Fruit fly (Drosophila melanogaster) whole organism, prepupa: ENCODE results near the gene mirr.

Experiments
- Blimp-1 ChIP-seq: fragments of 200-800 bp; sonication (Bioruptor generic); optimal IDR thresholded peaks from 3 replicates; lab custom pipeline; 2017; ENCODE audit warnings: missing biosample characterization, missing genetic modification characterization, mild to moderate bottlenecking, moderate library complexity, missing genetic modification reagents
- CG10631 ChIP-seq: fragments of 200-800 bp; sonication (Bioruptor generic); optimal IDR thresholded peaks from 2 replicates; lab custom pipeline; 2016; ENCODE audit warnings: missing biosample characterization, missing genetic modification characterization
- CG34406 ChIP-seq: fragments of 200-800 bp; sonication (Bioruptor generic); optimal IDR thresholded peaks from 3 replicates; lab custom pipeline; 2016; ENCODE audit warnings: missing biosample characterization, missing genetic modification characterization
- CG3919 ChIP-seq: fragments of 200-800 bp; sonication (Bioruptor generic); optimal IDR thresholded peaks from 3 replicates; lab custom pipeline; 2016; ENCODE audit warnings: missing biosample characterization, missing genetic modification characterization
- CG6792 ChIP-seq: fragments of 200-800 bp; sonication (Bioruptor generic); optimal IDR thresholded peaks from 3 replicates; lab custom pipeline; 2016; ENCODE audit warnings: missing biosample characterization, missing genetic modification characterization
- CG6808 ChIP-seq: fragments of 200-800 bp; sonication (Bioruptor generic); optimal IDR thresholded peaks from 3 replicates; lab custom pipeline; 2017; ENCODE audit warnings: missing biosample characterization, missing genetic modification characterization, mild to moderate bottlenecking, moderate library complexity, missing genetic modification reagents
- CG6854 ChIP-seq: fragments of 200-800 bp; sonication (Bioruptor generic); optimal IDR thresholded peaks from 2 replicates; lab custom pipeline; 2017; ENCODE audit warnings: missing biosample characterization, mild to moderate bottlenecking, missing genetic modification characterization
- CG8119 ChIP-seq: fragments of 200-800 bp; sonication (Bioruptor generic); IDR thresholded peaks from 3 replicates; pipeline ENCODE4 v1.3.6; 2022; ENCODE audit warnings: missing biosample characterization, missing genetic modification characterization
- CG8632 ChIP-seq: fragments of 200-800 bp; sonication (Bioruptor generic); optimal IDR thresholded peaks from 3 replicates; lab custom pipeline; 2016; ENCODE audit warnings: missing biosample characterization, missing genetic modification characterization
- Eip75B ChIP-seq: fragments of 200-800 bp; sonication (Bioruptor generic); optimal IDR thresholded peaks from 3 replicates; lab custom pipeline; 2016; ENCODE audit warnings: missing biosample characterization, missing genetic modification characterization
- Eip78C ChIP-seq: fragments of 200-800 bp; sonication (Bioruptor generic); peaks from one replicate; lab custom pipeline; 2016; ENCODE audit warnings: missing biosample characterization, missing genetic modification characterization
- Eip93F ChIP-seq: fragments of 200-800 bp; sonication (Bioruptor generic); optimal IDR thresholded peaks from 2 replicates; lab custom pipeline; 2016; ENCODE audit warnings: missing biosample characterization, mild to moderate bottlenecking, missing genetic modification characterization
- Ets96B ChIP-seq: fragments of 200-800 bp; optimal IDR thresholded peaks from 2 replicates; lab custom pipeline; 2019; ENCODE audit warnings: missing biosample characterization, mild to moderate bottlenecking, missing genetic modification characterization, moderate library complexity
- Gug ChIP-seq: fragments of 200-800 bp; sonication (Bioruptor generic); IDR thresholded peaks from 2 replicates; pipeline ENCODE4 v1.3.6; 2022; ENCODE audit warnings: missing biosample characterization, missing genetic modification characterization
- Hr38 ChIP-seq: sonication (Bioruptor generic); optimal IDR thresholded peaks from 2 replicates; lab custom pipeline; 2016; ENCODE audit warnings: missing biosample characterization, missing genetic modification characterization
- Hr39 ChIP-seq: fragments of 200-800 bp; sonication (Bioruptor generic); optimal IDR thresholded peaks from 2 replicates; lab custom pipeline; 2016; ENCODE audit warnings: missing biosample characterization, missing genetic modification characterization
- Lpt ChIP-seq: fragments of 200-800 bp; sonication (Bioruptor generic); optimal IDR thresholded peaks from 3 replicates; lab custom pipeline; 2016; ENCODE audit warnings: missing biosample characterization, missing genetic modification characterization
- Met ChIP-seq: fragments of 200-800 bp; sonication (Bioruptor generic); optimal IDR thresholded peaks from 3 replicates; lab custom pipeline; 2016; ENCODE audit warnings: missing biosample characterization, missing genetic modification characterization
- OdsH ChIP-seq: fragments of 200-800 bp; sonication (Bioruptor generic); optimal IDR thresholded peaks from 3 replicates; lab custom pipeline; 2016; ENCODE audit warnings: missing biosample characterization, missing genetic modification characterization
- Sox14 ChIP-seq: fragments of 200-800 bp; sonication (Bioruptor generic); optimal IDR thresholded peaks from 3 replicates; lab custom pipeline; 2016; ENCODE audit warnings: missing biosample characterization, missing genetic modification characterization
- Sox15 ChIP-seq: fragments of 200-800 bp; sonication (Bioruptor generic); optimal IDR thresholded peaks from 3 replicates; lab custom pipeline; 2016; ENCODE audit warnings: missing biosample characterization, missing genetic modification characterization
- cyc ChIP-seq: fragments of 200-800 bp; sonication (Bioruptor generic); optimal IDR thresholded peaks from 3 replicates; lab custom pipeline; 2016; ENCODE audit warnings: missing biosample characterization, missing genetic modification characterization
- fkh ChIP-seq: fragments of 200-800 bp; sonication (Bioruptor generic); optimal IDR thresholded peaks from 3 replicates; lab custom pipeline; 2017; ENCODE audit warnings: missing biosample characterization, mild to moderate bottlenecking, missing genetic modification characterization, moderate library complexity
- net ChIP-seq: fragments of 200-800 bp; sonication (Bioruptor generic); optimal IDR thresholded peaks from 3 replicates; lab custom pipeline; 2016; ENCODE audit warnings: missing biosample characterization, missing genetic modification characterization
- salr ChIP-seq, 2 experiments: fragments of 200-800 bp; sonication (Bioruptor generic); optimal IDR thresholded peaks; 3 replicates each; lab custom pipeline; 2016 to 2018; ENCODE audit warnings: missing biosample characterization in 2 of 2, missing genetic modification characterization in 2 of 2, mild to moderate bottlenecking in 1 of 2
- ss ChIP-seq, 2 experiments: fragments of 200-800 bp; sonication (Bioruptor generic); optimal IDR thresholded peaks; 2 replicates in 1 of 2; 3 replicates in 1 of 2; lab custom pipeline; 2017 to 2018; ENCODE audit warnings: mild to moderate bottlenecking in 2 of 2, missing biosample characterization in 2 of 2, missing genetic modification characterization in 2 of 2, moderate library complexity in 1 of 2
- svp ChIP-seq: fragments of 200-800 bp; sonication (Bioruptor generic); peaks from one replicate; lab custom pipeline; 2016; ENCODE audit warnings: missing biosample characterization, missing genetic modification characterization
- topi ChIP-seq: fragments of 200-800 bp; sonication (Bioruptor generic); optimal IDR thresholded peaks from 3 replicates; lab custom pipeline; 2016; ENCODE audit warnings: missing biosample characterization, missing genetic modification characterization

The mirr gene

DNA sequence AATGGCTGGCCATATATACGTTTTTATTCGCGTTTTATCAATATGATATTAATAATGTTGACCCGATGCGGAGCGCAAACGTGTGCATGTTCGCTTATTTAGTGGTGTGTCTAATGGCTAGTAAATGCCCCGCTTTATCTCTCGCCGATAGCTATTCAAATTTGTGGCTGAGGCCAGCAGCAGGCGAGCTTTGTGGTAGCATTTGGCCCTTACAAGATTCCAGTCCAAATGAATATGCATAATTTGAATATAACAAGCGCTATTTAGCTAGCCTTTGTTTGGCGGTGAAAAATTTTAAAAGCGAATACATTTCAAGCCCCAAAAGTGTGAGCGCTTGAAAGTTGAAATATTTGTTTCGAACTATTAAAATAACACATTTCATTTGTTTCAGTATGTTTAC is 17.6 kb upstream of the mirr start:
- TF ChIP-seq Met (GFP tag; lab: Kevin White, UChicago) (no peak), cyc (GFP tag; lab: Kevin White, UChicago) (no peak), Hr39 (GFP tag; lab: Kevin White, UChicago) (no peak), CG8119 (GFP tag; lab: Robert Waterston, UW) (no peak), CG34406 (no peak), salr (GFP tag; optimal IDR thresholded peaks at IDR 0.05; lab: Kevin White, UChicago) (no peak)

DNA sequence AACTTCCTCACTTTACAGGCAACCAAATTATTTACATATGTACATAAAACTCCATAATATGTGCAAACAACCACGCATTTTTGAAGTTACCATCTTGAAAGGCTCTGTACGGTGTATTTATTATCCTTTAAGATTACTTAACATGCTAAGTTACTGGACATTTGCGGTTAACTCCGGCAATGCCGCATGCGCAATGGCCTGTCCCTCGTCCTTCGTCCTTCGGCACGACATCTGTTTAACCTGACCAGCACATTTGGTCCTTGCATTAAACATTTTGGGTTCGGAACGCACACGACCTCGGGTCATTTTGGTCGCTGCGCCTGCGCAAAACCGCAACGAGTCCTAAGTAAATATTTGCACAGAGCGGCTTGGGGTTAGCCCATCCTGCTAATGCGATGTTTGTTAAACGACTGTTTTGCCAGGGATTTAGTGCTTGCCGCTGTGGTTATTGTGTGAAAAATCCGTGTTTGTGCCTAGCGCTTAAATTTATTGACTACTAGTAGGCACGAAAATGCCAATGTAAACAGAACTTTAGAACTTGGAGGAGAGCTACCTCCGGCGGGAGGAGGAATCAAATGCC is 16.0 kb upstream of the mirr start:
- TF ChIP-seq CG6808 (GFP tag; lab: Kevin White, UChicago) (no peak), Eip75B (GFP tag; lab: Kevin White, UChicago) (no peak), Lpt (no peak), OdsH (GFP tag; lab: Kevin White, UChicago) (no peak), CG8632 (no peak), fkh (GFP tag; lab: Kevin White, UChicago) (peak; percentile 41), Blimp-1 (no peak)
- TF ChIP-seq, all 60 proteins: peak for 1

DNA sequence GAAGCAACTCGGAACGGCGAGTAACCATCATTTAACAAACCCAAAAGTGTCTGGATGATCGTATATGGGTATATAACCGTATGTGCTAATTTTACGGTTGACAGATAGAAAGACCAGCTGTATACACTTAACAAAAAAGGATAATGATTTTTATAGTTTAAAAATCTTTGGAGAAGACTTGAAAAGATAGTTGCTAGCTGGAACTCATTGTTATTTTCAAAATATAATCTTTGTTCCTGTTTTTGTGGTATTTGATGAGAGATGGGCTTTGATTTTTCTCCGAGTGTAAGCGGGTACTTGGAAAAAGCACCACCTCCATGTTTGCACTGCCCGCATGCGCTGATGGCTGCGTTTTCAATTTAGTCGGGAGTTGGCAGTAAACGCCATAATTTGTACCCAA is 15.5 kb upstream of the mirr start:
- TF ChIP-seq Eip78C (GFP tag; lab: Kevin White, UChicago): peak; percentile 30
- TF ChIP-seq Eip75B (GFP tag; lab: Kevin White, UChicago): no peak
- TF ChIP-seq Met (GFP tag; lab: Kevin White, UChicago): peak; percentile 14

DNA sequence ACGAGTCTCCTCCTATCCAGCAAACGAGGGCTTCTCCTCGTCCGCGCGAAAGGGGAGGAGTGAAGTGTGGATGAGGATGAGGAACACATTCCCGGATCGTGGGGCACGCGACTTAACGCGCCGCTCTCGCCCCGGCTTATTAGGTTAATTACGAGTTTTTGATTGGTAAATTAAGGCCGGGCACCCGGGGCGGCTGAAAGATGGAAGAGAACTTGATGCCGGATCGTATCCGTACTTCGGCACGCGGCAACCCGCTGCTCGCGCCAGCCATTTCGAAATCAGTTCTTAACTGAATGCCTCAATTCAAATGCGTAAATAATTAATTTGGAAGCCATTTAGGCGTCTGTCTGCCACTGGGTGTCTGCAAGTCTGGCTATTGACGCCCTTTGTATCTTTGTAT is 15.1 kb upstream of the mirr start:
- TF ChIP-seq topi (GFP tag; lab: Kevin White, UChicago) (no peak), Ets96B (tag; lab: Kevin White, UChicago) (no peak), svp (GFP tag; lab: Kevin White, UChicago) (peak; percentile 3), CG6792 (no peak), CG34406 (no peak), Hr38 (GFP tag; lab: Kevin White, UChicago) (no peak)
- TF ChIP-seq, all 60 proteins: peak for 1

DNA sequence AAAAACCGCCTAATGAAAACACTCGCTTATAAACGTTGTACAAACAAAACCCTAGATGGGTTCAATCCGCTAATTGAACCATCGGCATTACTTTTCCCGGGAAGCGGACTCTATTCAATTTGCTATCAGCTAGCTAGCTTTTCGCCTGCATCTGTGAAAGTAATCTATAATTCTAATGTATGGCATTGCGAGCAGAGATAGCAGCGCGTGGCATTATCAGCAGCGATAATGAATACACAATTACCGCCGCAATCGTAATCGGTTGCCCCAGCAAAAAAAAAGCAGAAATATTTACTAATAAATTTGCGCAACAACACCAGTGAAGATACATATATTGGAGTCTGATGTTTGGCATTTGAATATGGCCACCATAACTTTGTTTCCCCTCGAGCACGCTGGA is 14.2 kb upstream of the mirr start:
- TF ChIP-seq net (GFP tag; lab: Kevin White, UChicago) (no peak), Eip93F (GFP tag; lab: Kevin White, UChicago) (no peak), fkh (GFP tag; lab: Kevin White, UChicago) (peak; percentile 4), CG6792 (no peak), CG6854 (GFP tag; lab: Kevin White, UChicago) (no peak), Sox14 (no peak)
- TF ChIP-seq, all 60 proteins: peak for 1

DNA sequence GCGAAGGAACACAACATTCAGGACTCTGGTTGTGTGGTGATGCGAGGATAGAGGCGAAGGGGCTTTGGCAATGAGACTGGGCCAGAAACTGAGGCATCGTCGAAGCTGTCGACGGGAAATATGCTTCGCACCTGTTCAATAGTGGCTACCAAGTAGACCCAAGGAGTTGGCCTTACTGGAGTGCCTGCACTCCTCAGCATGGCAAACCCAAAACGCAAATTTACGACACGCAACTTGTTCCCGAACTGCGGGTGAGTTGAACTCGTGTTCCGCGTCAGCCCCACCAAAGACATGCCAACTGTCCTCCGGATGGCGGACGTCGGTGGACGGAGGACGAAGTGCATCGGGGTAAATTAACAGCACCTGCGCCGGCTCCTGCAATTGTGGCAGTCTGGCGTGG is 13.0 kb upstream of the mirr start:
- TF ChIP-seq ss (GFP tag; optimal IDR thresholded peaks at IDR 0.05; lab: Kevin White, UChicago): peak in 1 of 2 experiments; percentile 81
- no peak for TF ChIP-seq OdsH (GFP tag; lab: Kevin White, UChicago)
- TF ChIP-seq Eip78C (GFP tag; lab: Kevin White, UChicago): peak; percentile 10
- no peak for TF ChIP-seq CG3919 (GFP tag; lab: Kevin White, UChicago)
- TF ChIP-seq Gug: no peak
- TF ChIP-seq Hr39 (GFP tag; lab: Kevin White, UChicago): no peak

DNA sequence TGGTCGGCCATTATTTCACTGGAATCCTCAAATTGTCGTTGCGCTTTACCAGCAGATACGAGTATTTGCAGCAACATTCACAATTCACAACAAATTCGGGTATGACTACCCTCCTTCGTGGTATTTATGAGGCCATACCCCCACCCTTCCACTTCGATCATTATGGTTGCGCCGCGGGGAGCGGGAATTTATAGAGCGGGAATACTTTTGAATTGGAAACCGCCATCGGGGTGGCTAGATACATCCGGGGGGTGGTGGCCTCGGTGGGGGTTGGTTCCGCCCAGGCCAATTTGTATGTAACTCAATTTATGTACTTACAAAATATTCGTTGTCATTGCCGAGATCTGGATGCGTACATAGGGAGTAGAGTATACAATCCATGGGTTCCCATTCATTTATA is 12.1 kb upstream of the mirr start:
- TF ChIP-seq CG10631 (GFP tag; lab: Kevin White, UChicago) (no peak), Sox15 (no peak)
